Fruit fly (Drosophila melanogaster): ENCODE results near the gene CG42238.

CG42238 gene

dm6 chr2L:20974037-20974646, 77.8 kb downstream of the CG42238 start (continued):
- TF ChIP-seq pita (GFP tag; optimal IDR thresholded peaks at IDR 0.05) (no peak), CG11695 (GFP tag; IDR thresholded peaks at IDR 0.05) (no peak), ato (GFP tag; IDR thresholded peaks at IDR 0.05; ENCODE audit: partially characterized antibody) (no peak), Eip74EF (GFP tag; optimal IDR thresholded peaks at IDR 0.05) (peak in 1 of 2 experiments; percentile 45), tup (GFP tag; optimal IDR thresholded peaks at IDR 0.05) (no peak), dimm (GFP tag; IDR thresholded peaks at IDR 0.05) (0 out of 2 replicates have a peak, but pooled peaks have one; percentile 24), CG3726 (GFP tag; IDR thresholded peaks at IDR 0.05) (no peak), en (GFP tag; optimal IDR thresholded peaks at IDR 0.05) (peak; percentile 25), Dip2 (GFP tag; IDR thresholded peaks at IDR 0.05) (no peak), CG18619 (GFP tag; optimal IDR thresholded peaks at IDR 0.05) (peak; percentile 29), chinmo (GFP tag; IDR thresholded peaks at IDR 0.05; ENCODE audit: partially characterized antibody) (no peak), ssp (GFP tag; IDR thresholded peaks at IDR 0.05) (no peak), Ravus (GFP tag; IDR thresholded peaks at IDR 0.05) (no peak), CG13424 (tag; optimal IDR thresholded peaks at IDR 0.05) (peak; percentile 51), CG6854 (GFP tag; optimal IDR thresholded peaks at IDR 0.05) (no peak), tio (GFP tag; optimal IDR thresholded peaks at IDR 0.05) (no peak), Atf6 (GFP tag; IDR thresholded peaks at IDR 0.05) (no peak), CG4282 (GFP tag; optimal IDR thresholded peaks at IDR 0.05) (no peak), NC2β (GFP tag; optimal IDR thresholded peaks at IDR 0.05) (peak; percentile 64), CG7928 (GFP tag; optimal IDR thresholded peaks at IDR 0.05) (no peak), CG4707 (GFP tag; optimal IDR thresholded peaks at IDR 0.05) (peak; percentile 70), NfI (GFP tag; optimal IDR thresholded peaks at IDR 0.05) (peak; percentile 34), zen2 (GFP tag; IDR thresholded peaks at IDR 0.05; ENCODE audit: partially characterized antibody) (no peak), Doc3 (GFP tag; IDR thresholded peaks at IDR 0.05; ENCODE audit: partially characterized antibody) (no peak), vvl (GFP tag; IDR thresholded peaks at IDR 0.05) (peak; percentile 66), ham (GFP tag; IDR thresholded peaks at IDR 0.05) (no peak), CG6272 (GFP tag; IDR thresholded peaks at IDR 0.05) (no peak), MBD-R2 (GFP tag; IDR thresholded peaks at IDR 0.05) (no peak), sima (GFP tag; optimal IDR thresholded peaks at IDR 0.05) (no peak), hkb (optimal IDR thresholded peaks at IDR 0.05) (no peak), hkb (GFP tag; IDR thresholded peaks at IDR 0.05) (0 out of 2 replicates have a peak, but pooled peaks have one; percentile 27), tgo (GFP tag; IDR thresholded peaks at IDR 0.05) (peak; percentile 46; the same call in 2 of the 3 replicates), tx (GFP tag; optimal IDR thresholded peaks at IDR 0.05) (no peak), onecut (GFP tag; IDR thresholded peaks at IDR 0.05) (no peak; the same call in 1 of the 2 replicates), crc (GFP tag; optimal IDR thresholded peaks at IDR 0.05) (peak; percentile 21), Hand (GFP tag; optimal IDR thresholded peaks at IDR 0.05) (no peak), CG13894 (tag; optimal IDR thresholded peaks at IDR 0.05) (no peak), CG9437 (GFP tag; optimal IDR thresholded peaks at IDR 0.05) (peak; percentile 8), CG4730 (GFP tag; IDR thresholded peaks at IDR 0.05) (no peak), gfzf (GFP tag; optimal IDR thresholded peaks at IDR 0.05) (no peak), Rfx (GFP tag; IDR thresholded peaks at IDR 0.05) (no peak), sr (GFP tag; IDR thresholded peaks at IDR 0.05) (no peak), hb (GFP tag; IDR thresholded peaks at IDR 0.05; ENCODE audit: partially characterized antibody) (no peak), chm (GFP tag; IDR thresholded peaks at IDR 0.05) (no peak), Drgx (GFP tag; IDR thresholded peaks at IDR 0.05) (peak; percentile 62; the same call in 1 of the 2 replicates), CG10267 (tag; optimal IDR thresholded peaks at IDR 0.05) (peak; percentile 34), nmo (GFP tag; optimal IDR thresholded peaks at IDR 0.05) (peak; percentile 67), da (GFP tag; optimal IDR thresholded peaks at IDR 0.05) (no peak), CG14860 (GFP tag; IDR thresholded peaks at IDR 0.05; ENCODE audit: partially characterized antibody) (no peak), ap (GFP tag; IDR thresholded peaks at IDR 0.05) (no peak), sim (GFP tag; IDR thresholded peaks at IDR 0.05) (no peak)
